Fruit fly (Drosophila melanogaster) whole organism, wandering third instar larva: Measurements from ENCODE around the gene CG31975.
A peak's percentile ranks its signal among the peaks of the same experiment; 100 is the strongest.

Source experiments
- Abd-B ChIP-seq: fragments of >200 bp; optimal IDR thresholded peaks from 2 replicates; lab custom pipeline; 2017; ENCODE audit warnings: missing biosample characterization, missing genetic modification characterization
- CG32264 ChIP-seq: fragments of 200-800 bp; sonication (Bioruptor generic); optimal IDR thresholded peaks from 2 replicates; lab custom pipeline; 2016; ENCODE audit warnings: missing biosample characterization, missing genetic modification characterization
- CG9705 ChIP-seq: fragments of 200-800 bp; sonication (Bioruptor generic); optimal IDR thresholded peaks from 2 replicates; lab custom pipeline; 2018; ENCODE audit warnings: missing biosample characterization, mild to moderate bottlenecking, missing genetic modification characterization
- CrebA ChIP-seq: fragments of 200-800 bp; sonication (Bioruptor generic); optimal IDR thresholded peaks from 2 replicates; lab custom pipeline; 2016; ENCODE audit warnings: missing biosample characterization, mild to moderate bottlenecking, missing genetic modification characterization, borderline replicate concordance
- Dfd ChIP-seq: fragments of >200 bp; optimal IDR thresholded peaks from 2 replicates; lab custom pipeline; 2017; ENCODE audit warnings: missing biosample characterization, missing genetic modification characterization
- Dif ChIP-seq: fragments of 200-275, 200-300 bp; sonication (Bioruptor generic); optimal IDR thresholded peaks from 2 replicates; lab custom pipeline; 2018; ENCODE audit warnings: missing biosample characterization, missing genetic modification characterization; ENCODE audit not compliant: partially characterized antibody
- GATAd ChIP-seq: sonication (Bioruptor generic); optimal IDR thresholded peaks from 2 replicates; lab custom pipeline; 2016; ENCODE audit warnings: missing biosample characterization, missing genetic modification characterization
- HLH106 ChIP-seq: fragments of 200-800 bp; optimal IDR thresholded peaks from 3 replicates; lab custom pipeline; 2019; ENCODE audit warnings: missing biosample characterization, mild to moderate bottlenecking, missing genetic modification characterization, moderate library complexity
- Hnf4 ChIP-seq: fragments of 200-800 bp; sonication (Bioruptor generic); optimal IDR thresholded peaks from 2 replicates; lab custom pipeline; 2016; ENCODE audit warnings: missing biosample characterization, mild to moderate bottlenecking, missing genetic modification characterization
- Hr78 ChIP-seq: fragments of >200 bp; optimal IDR thresholded peaks from 2 replicates; lab custom pipeline; 2017; ENCODE audit warnings: missing biosample characterization, missing genetic modification characterization
- Hr83 ChIP-seq: fragments of 200-300 bp; sonication (Bioruptor generic); optimal IDR thresholded peaks from 2 replicates; lab custom pipeline; 2016; ENCODE audit warnings: missing biosample characterization, mild to moderate bottlenecking, missing genetic modification characterization, moderate library complexity; ENCODE audit not compliant: poor library complexity, severe bottlenecking
- Jra ChIP-seq: sonication (Bioruptor generic); optimal IDR thresholded peaks from 2 replicates; lab custom pipeline; 2016; ENCODE audit warnings: missing biosample characterization, missing genetic modification characterization
- Mio ChIP-seq: sonication (Bioruptor generic); optimal IDR thresholded peaks from 2 replicates; lab custom pipeline; 2016; ENCODE audit warnings: missing biosample characterization, missing genetic modification characterization
- Myc ChIP-seq: fragments of >200 bp; optimal IDR thresholded peaks from 2 replicates; lab custom pipeline; 2017
- N ChIP-seq: fragments of >200 bp; optimal IDR thresholded peaks from 2 replicates; lab custom pipeline; 2018; ENCODE audit warnings: missing biosample characterization, missing external identifiers, missing genetic modification characterization
- OdsH ChIP-seq: fragments of 200-800 bp; sonication (Bioruptor generic); optimal IDR thresholded peaks from 2 replicates; lab custom pipeline; 2016; ENCODE audit warnings: missing biosample characterization, mild to moderate bottlenecking, missing genetic modification characterization
- Rel ChIP-seq, 2 experiments: fragments of 200-800 bp; sonication (Bioruptor generic) in 1 of 2; optimal IDR thresholded peaks; 2 replicates in 1 of 2; 3 replicates in 1 of 2; lab custom pipeline; 2016 to 2019; ENCODE audit warnings: mild to moderate bottlenecking in 2 of 2, missing biosample characterization in 2 of 2, missing genetic modification characterization in 2 of 2, moderate library complexity in 1 of 2
- Sp1 ChIP-seq: fragments of 200-800 bp; sonication (Bioruptor generic); optimal IDR thresholded peaks from 3 replicates; lab custom pipeline; 2019; ENCODE audit warnings: missing biosample characterization, mild to moderate bottlenecking, missing genetic modification characterization, moderate library complexity
- Vsx2 ChIP-seq: fragments of 200-300, 225-300 bp; sonication (Bioruptor generic); optimal IDR thresholded peaks from 2 replicates; lab custom pipeline; 2018; ENCODE audit warnings: missing biosample characterization, missing genetic modification characterization; ENCODE audit not compliant: partially characterized antibody
- br ChIP-seq: fragments of 200-800 bp; sonication (Bioruptor generic); optimal IDR thresholded peaks from 2 replicates; lab custom pipeline; 2016; ENCODE audit warnings: missing biosample characterization, missing genetic modification characterization
- brk ChIP-seq: fragments of 200-800 bp; sonication (Bioruptor generic); optimal IDR thresholded peaks from 2 replicates; lab custom pipeline; 2016; ENCODE audit warnings: missing biosample characterization, mild to moderate bottlenecking, missing genetic modification characterization
- dl ChIP-seq, 2 experiments: fragments of 175-275, 200-275 bp in 1 of 2; fragments of 200-275 bp in 1 of 2; sonication (Bioruptor generic); optimal IDR thresholded peaks; lab custom pipeline; 2018; ENCODE audit warnings: mild to moderate bottlenecking in 2 of 2, missing biosample characterization in 2 of 2, missing genetic modification characterization in 2 of 2, moderate library complexity in 2 of 2; ENCODE audit not compliant: partially characterized antibody in 2 of 2, insufficient read depth in 1 of 2
- dmrt93B ChIP-seq: fragments of 200-800 bp; sonication (Bioruptor generic); optimal IDR thresholded peaks from 2 replicates; lab custom pipeline; 2018; ENCODE audit warnings: missing biosample characterization, mild to moderate bottlenecking, missing genetic modification characterization
- dsf ChIP-seq: sonication (Bioruptor generic); optimal IDR thresholded peaks from 2 replicates; lab custom pipeline; 2016; ENCODE audit warnings: missing biosample characterization, missing genetic modification characterization, borderline replicate concordance
- ey ChIP-seq: fragments of 200-800 bp; sonication (Bioruptor generic); optimal IDR thresholded peaks from 2 replicates; lab custom pipeline; 2016; ENCODE audit warnings: missing biosample characterization, missing genetic modification characterization
- foxo ChIP-seq, 2 experiments: fragments of 200-800 bp; sonication (Bioruptor generic); optimal IDR thresholded peaks; 2 replicates in 1 of 2; 3 replicates in 1 of 2; lab custom pipeline; 2016 to 2017; ENCODE audit warnings: missing biosample characterization in 2 of 2, missing genetic modification characterization in 2 of 2
- fru ChIP-seq: fragments of 200-800 bp; sonication (Bioruptor generic); optimal IDR thresholded peaks from 3 replicates; lab custom pipeline; 2016; ENCODE audit warnings: missing biosample characterization, mild to moderate bottlenecking, missing genetic modification characterization
- h ChIP-seq: fragments of 200-800 bp; sonication (Bioruptor generic); optimal IDR thresholded peaks from 3 replicates; lab custom pipeline; 2016; ENCODE audit warnings: missing biosample characterization, mild to moderate bottlenecking, missing genetic modification characterization
- jim ChIP-seq: fragments of 175-275, 200-325 bp; sonication (Bioruptor generic); optimal IDR thresholded peaks from 2 replicates; lab custom pipeline; 2016; ENCODE audit warnings: missing biosample characterization, mild to moderate bottlenecking, missing genetic modification characterization
- lola ChIP-seq: fragments of >200 bp; optimal IDR thresholded peaks from 2 replicates; lab custom pipeline; 2017; ENCODE audit warnings: missing biosample characterization, missing genetic modification characterization
- pan ChIP-seq: fragments of >200 bp; optimal IDR thresholded peaks from 2 replicates; lab custom pipeline; 2017
- psq ChIP-seq: fragments of 200-800 bp; sonication (Bioruptor generic); optimal IDR thresholded peaks from 3 replicates; lab custom pipeline; 2017; ENCODE audit warnings: missing biosample characterization, mild to moderate bottlenecking, missing genetic modification characterization, moderate library complexity
- rgr ChIP-seq: fragments of 200-800 bp; sonication (Bioruptor generic); optimal IDR thresholded peaks from 3 replicates; lab custom pipeline; 2016; ENCODE audit warnings: missing biosample characterization, mild to moderate bottlenecking, missing genetic modification characterization
- sage ChIP-seq: fragments of 200-800 bp; sonication (Bioruptor generic); optimal IDR thresholded peaks from 2 replicates; lab custom pipeline; 2016; ENCODE audit warnings: missing biosample characterization, mild to moderate bottlenecking, missing genetic modification characterization
- sv ChIP-seq: fragments of 200-800 bp; sonication (Bioruptor generic); optimal IDR thresholded peaks from 3 replicates; lab custom pipeline; 2016; ENCODE audit warnings: missing biosample characterization, missing genetic modification characterization
- tai ChIP-seq: sonication (Bioruptor generic); optimal IDR thresholded peaks from 2 replicates; lab custom pipeline; 2016; ENCODE audit warnings: missing biosample characterization, missing genetic modification characterization
- usp ChIP-seq: fragments of >200 bp; optimal IDR thresholded peaks from 2 replicates; lab custom pipeline; 2017; ENCODE audit warnings: missing biosample characterization, missing genetic modification characterization
- woc ChIP-seq: sonication (Bioruptor generic); optimal IDR thresholded peaks from 2 replicates; lab custom pipeline; 2016; ENCODE audit warnings: missing biosample characterization, mild to moderate bottlenecking, missing genetic modification characterization

The CG31975 gene

dm6 chr2L:139610-140009 lies 1.2 kb downstream of the CG31975 start:
- no peak for TF ChIP-seq dsf (GFP tag; lab: Kevin White, UChicago)
- no peak for TF ChIP-seq OdsH (GFP tag; lab: Kevin White, UChicago)
- no peak for TF ChIP-seq Dfd (GFP tag; lab: Kevin White, UChicago)
- no peak for TF ChIP-seq Sp1 (GFP tag; lab: Kevin White, UChicago)
- TF ChIP-seq Mio: no peak
- no peak for TF ChIP-seq CrebA (GFP tag; lab: Kevin White, UChicago)
- TF ChIP-seq rgr (GFP tag; lab: Kevin White, UChicago): no peak
- TF ChIP-seq foxo (GFP tag; optimal IDR thresholded peaks at IDR 0.05; lab: Kevin White, UChicago): no peak
- TF ChIP-seq Rel (GFP tag; optimal IDR thresholded peaks at IDR 0.05; lab: Kevin White, UChicago): no peak
- TF ChIP-seq Rel (tag; optimal IDR thresholded peaks at IDR 0.05; lab: Kevin White, UChicago): peak; percentile 5
- TF ChIP-seq N (GFP tag; lab: Kevin White, UChicago): no peak
- TF ChIP-seq tai (GFP tag; lab: Kevin White, UChicago): no peak
- peak; percentile 16 for TF ChIP-seq h (GFP tag; lab: Kevin White, UChicago)
- TF ChIP-seq Jra (GFP tag; lab: Kevin White, UChicago): no peak
- TF ChIP-seq, all 38 proteins: peak for 2

DNA sequence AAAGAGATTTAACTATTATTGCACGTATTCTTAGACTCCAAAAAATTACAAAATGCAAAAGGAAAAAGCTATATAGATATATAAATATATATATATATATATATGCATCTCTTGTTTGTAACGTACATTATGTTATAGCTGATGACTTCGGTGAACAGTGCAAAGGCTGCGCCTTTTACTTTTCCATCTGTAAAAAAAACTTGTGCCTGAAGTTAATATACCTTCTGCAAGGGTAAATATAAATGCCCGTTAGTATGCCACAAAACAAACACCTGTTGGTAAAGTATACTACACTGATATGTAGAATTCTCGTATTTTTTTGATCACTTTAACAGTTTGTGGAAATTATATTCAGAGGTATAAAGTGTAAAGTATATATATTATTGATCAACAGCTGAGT lies 2.7 kb downstream of the CG31975 start:
- no peak for TF ChIP-seq foxo (GFP tag; optimal IDR thresholded peaks at IDR 0.05; lab: Kevin White, UChicago)
- TF ChIP-seq dl (GFP tag; optimal IDR thresholded peaks at IDR 0.05; lab: Kevin White, UChicago; ENCODE audit: insufficient read depth in 1 of 2, partially characterized antibody in 2 of 2): no peak
- no peak for TF ChIP-seq Abd-B
- peak; percentile 2 for TF ChIP-seq N (GFP tag; lab: Kevin White, UChicago)
- no peak for TF ChIP-seq Vsx2
- TF ChIP-seq HLH106: peak; percentile 1
- TF ChIP-seq usp (GFP tag; lab: Kevin White, UChicago): no peak
- TF ChIP-seq dsf (GFP tag; lab: Kevin White, UChicago): no peak
- TF ChIP-seq GATAd (GFP tag; lab: Kevin White, UChicago): no peak
- TF ChIP-seq Myc: peak; percentile 16
- TF ChIP-seq Jra (GFP tag; lab: Kevin White, UChicago): no peak
- no peak for TF ChIP-seq Dfd (GFP tag; lab: Kevin White, UChicago)
- no peak for TF ChIP-seq Rel (GFP tag; optimal IDR thresholded peaks at IDR 0.05; lab: Kevin White, UChicago)
- TF ChIP-seq Rel (tag; optimal IDR thresholded peaks at IDR 0.05; lab: Kevin White, UChicago): no peak
- TF ChIP-seq fru (GFP tag; lab: Kevin White, UChicago): no peak
- no peak for TF ChIP-seq woc (GFP tag; lab: Kevin White, UChicago)
- TF ChIP-seq Dif (GFP tag; lab: Kevin White, UChicago): no peak

dm6 chr2L:136747-137709 lies 3.8 kb downstream of the CG31975 start:
- TF ChIP-seq lola (GFP tag; lab: Kevin White, UChicago): no peak
- TF ChIP-seq tai (GFP tag; lab: Kevin White, UChicago): peak; percentile 69
- no peak for TF ChIP-seq HLH106
- TF ChIP-seq Hnf4 (GFP tag; lab: Kevin White, UChicago): peak; percentile 23
- TF ChIP-seq dmrt93B (GFP tag; lab: Kevin White, UChicago): no peak
- no peak for TF ChIP-seq pan (lab: Kevin White, UChicago)
- TF ChIP-seq Hr83 (GFP tag; lab: Kevin White, UChicago): peak; percentile 19
- TF ChIP-seq Mio: no peak
- TF ChIP-seq sv (GFP tag; lab: Kevin White, UChicago): no peak
- TF ChIP-seq woc (GFP tag; lab: Kevin White, UChicago): no peak
- TF ChIP-seq CG9705: peak; percentile 5
- TF ChIP-seq usp (GFP tag; lab: Kevin White, UChicago): no peak
- no peak for TF ChIP-seq Dif (GFP tag; lab: Kevin White, UChicago)
- TF ChIP-seq CG32264: no peak
- no peak for TF ChIP-seq Jra (GFP tag; lab: Kevin White, UChicago)
- TF ChIP-seq GATAd (GFP tag; lab: Kevin White, UChicago): no peak
- no peak for TF ChIP-seq dsf (GFP tag; lab: Kevin White, UChicago)
- no peak for TF ChIP-seq psq (GFP tag; lab: Kevin White, UChicago)
- peak; percentile 36 for TF ChIP-seq OdsH (GFP tag; lab: Kevin White, UChicago)
- peak; percentile 16 for TF ChIP-seq rgr (GFP tag; lab: Kevin White, UChicago)
- TF ChIP-seq Abd-B: no peak
- no peak for TF ChIP-seq foxo (GFP tag; optimal IDR thresholded peaks at IDR 0.05; lab: Kevin White, UChicago)
- TF ChIP-seq ey (GFP tag; lab: Kevin White, UChicago): no peak
- TF ChIP-seq Hr78: no peak
- TF ChIP-seq Rel (GFP tag; optimal IDR thresholded peaks at IDR 0.05; lab: Kevin White, UChicago): peak; percentile 7
- peak; percentile 94 for TF ChIP-seq Rel (tag; optimal IDR thresholded peaks at IDR 0.05; lab: Kevin White, UChicago)
- TF ChIP-seq sage: peak; percentile 29
- TF ChIP-seq fru (GFP tag; lab: Kevin White, UChicago): no peak
- TF ChIP-seq dl (GFP tag; optimal IDR thresholded peaks at IDR 0.05; lab: Kevin White, UChicago; ENCODE audit: insufficient read depth in 1 of 2, partially characterized antibody in 2 of 2): no peak
- TF ChIP-seq jim (GFP tag; lab: Kevin White, UChicago): no peak
- TF ChIP-seq N (GFP tag; lab: Kevin White, UChicago): no peak
- TF ChIP-seq Vsx2: no peak
- TF ChIP-seq br (GFP tag; lab: Kevin White, UChicago): peak; percentile 18
- TF ChIP-seq Dfd (GFP tag; lab: Kevin White, UChicago): no peak
- peak; percentile 55 for TF ChIP-seq Sp1 (GFP tag; lab: Kevin White, UChicago)
- TF ChIP-seq h (GFP tag; lab: Kevin White, UChicago): peak; percentile 14
- TF ChIP-seq brk (GFP tag; lab: Kevin White, UChicago): peak; percentile 29
- no peak for TF ChIP-seq CrebA (GFP tag; lab: Kevin White, UChicago)
